Fruit fly (Drosophila melanogaster) whole organism, wandering third instar larva: Measurements from ENCODE around the gene CG14109.
A peak's percentile ranks its signal among the peaks of the same experiment; 100 is the strongest.

Experiments used
- Abd-B ChIP-seq: fragments of >200 bp; optimal IDR thresholded peaks from 2 replicates; lab custom pipeline; 2017; ENCODE audit warnings: missing biosample characterization, missing genetic modification characterization
- CG32264 ChIP-seq: fragments of 200-800 bp; sonication (Bioruptor generic); optimal IDR thresholded peaks from 2 replicates; lab custom pipeline; 2016; ENCODE audit warnings: missing biosample characterization, missing genetic modification characterization
- CG9705 ChIP-seq: fragments of 200-800 bp; sonication (Bioruptor generic); optimal IDR thresholded peaks from 2 replicates; lab custom pipeline; 2018; ENCODE audit warnings: missing biosample characterization, mild to moderate bottlenecking, missing genetic modification characterization
- CrebA ChIP-seq: fragments of 200-800 bp; sonication (Bioruptor generic); optimal IDR thresholded peaks from 2 replicates; lab custom pipeline; 2016; ENCODE audit warnings: missing biosample characterization, mild to moderate bottlenecking, missing genetic modification characterization, borderline replicate concordance
- Dfd ChIP-seq: fragments of >200 bp; optimal IDR thresholded peaks from 2 replicates; lab custom pipeline; 2017; ENCODE audit warnings: missing biosample characterization, missing genetic modification characterization
- Dif ChIP-seq: fragments of 200-275, 200-300 bp; sonication (Bioruptor generic); optimal IDR thresholded peaks from 2 replicates; lab custom pipeline; 2018; ENCODE audit warnings: missing biosample characterization, missing genetic modification characterization; ENCODE audit not compliant: partially characterized antibody
- GATAd ChIP-seq: sonication (Bioruptor generic); optimal IDR thresholded peaks from 2 replicates; lab custom pipeline; 2016; ENCODE audit warnings: missing biosample characterization, missing genetic modification characterization
- HLH106 ChIP-seq: fragments of 200-800 bp; optimal IDR thresholded peaks from 3 replicates; lab custom pipeline; 2019; ENCODE audit warnings: missing biosample characterization, mild to moderate bottlenecking, missing genetic modification characterization, moderate library complexity
- Hnf4 ChIP-seq: fragments of 200-800 bp; sonication (Bioruptor generic); optimal IDR thresholded peaks from 2 replicates; lab custom pipeline; 2016; ENCODE audit warnings: missing biosample characterization, mild to moderate bottlenecking, missing genetic modification characterization
- Hr78 ChIP-seq: fragments of >200 bp; optimal IDR thresholded peaks from 2 replicates; lab custom pipeline; 2017; ENCODE audit warnings: missing biosample characterization, missing genetic modification characterization
- Hr83 ChIP-seq: fragments of 200-300 bp; sonication (Bioruptor generic); optimal IDR thresholded peaks from 2 replicates; lab custom pipeline; 2016; ENCODE audit warnings: missing biosample characterization, mild to moderate bottlenecking, missing genetic modification characterization, moderate library complexity; ENCODE audit not compliant: poor library complexity, severe bottlenecking
- Jra ChIP-seq: sonication (Bioruptor generic); optimal IDR thresholded peaks from 2 replicates; lab custom pipeline; 2016; ENCODE audit warnings: missing biosample characterization, missing genetic modification characterization
- Mio ChIP-seq: sonication (Bioruptor generic); optimal IDR thresholded peaks from 2 replicates; lab custom pipeline; 2016; ENCODE audit warnings: missing biosample characterization, missing genetic modification characterization
- Myc ChIP-seq: fragments of >200 bp; optimal IDR thresholded peaks from 2 replicates; lab custom pipeline; 2017
- N ChIP-seq: fragments of >200 bp; optimal IDR thresholded peaks from 2 replicates; lab custom pipeline; 2018; ENCODE audit warnings: missing biosample characterization, missing external identifiers, missing genetic modification characterization
- OdsH ChIP-seq: fragments of 200-800 bp; sonication (Bioruptor generic); optimal IDR thresholded peaks from 2 replicates; lab custom pipeline; 2016; ENCODE audit warnings: missing biosample characterization, mild to moderate bottlenecking, missing genetic modification characterization
- Rel ChIP-seq, 2 experiments: fragments of 200-800 bp; sonication (Bioruptor generic) in 1 of 2; optimal IDR thresholded peaks; 2 replicates in 1 of 2; 3 replicates in 1 of 2; lab custom pipeline; 2016 to 2019; ENCODE audit warnings: mild to moderate bottlenecking in 2 of 2, missing biosample characterization in 2 of 2, missing genetic modification characterization in 2 of 2, moderate library complexity in 1 of 2
- Sp1 ChIP-seq: fragments of 200-800 bp; sonication (Bioruptor generic); optimal IDR thresholded peaks from 3 replicates; lab custom pipeline; 2019; ENCODE audit warnings: missing biosample characterization, mild to moderate bottlenecking, missing genetic modification characterization, moderate library complexity
- Vsx2 ChIP-seq: fragments of 200-300, 225-300 bp; sonication (Bioruptor generic); optimal IDR thresholded peaks from 2 replicates; lab custom pipeline; 2018; ENCODE audit warnings: missing biosample characterization, missing genetic modification characterization; ENCODE audit not compliant: partially characterized antibody
- br ChIP-seq: fragments of 200-800 bp; sonication (Bioruptor generic); optimal IDR thresholded peaks from 2 replicates; lab custom pipeline; 2016; ENCODE audit warnings: missing biosample characterization, missing genetic modification characterization
- brk ChIP-seq: fragments of 200-800 bp; sonication (Bioruptor generic); optimal IDR thresholded peaks from 2 replicates; lab custom pipeline; 2016; ENCODE audit warnings: missing biosample characterization, mild to moderate bottlenecking, missing genetic modification characterization
- dl ChIP-seq, 2 experiments: fragments of 175-275, 200-275 bp in 1 of 2; fragments of 200-275 bp in 1 of 2; sonication (Bioruptor generic); optimal IDR thresholded peaks; lab custom pipeline; 2018; ENCODE audit warnings: mild to moderate bottlenecking in 2 of 2, missing biosample characterization in 2 of 2, missing genetic modification characterization in 2 of 2, moderate library complexity in 2 of 2; ENCODE audit not compliant: partially characterized antibody in 2 of 2, insufficient read depth in 1 of 2
- dmrt93B ChIP-seq: fragments of 200-800 bp; sonication (Bioruptor generic); optimal IDR thresholded peaks from 2 replicates; lab custom pipeline; 2018; ENCODE audit warnings: missing biosample characterization, mild to moderate bottlenecking, missing genetic modification characterization
- dsf ChIP-seq: sonication (Bioruptor generic); optimal IDR thresholded peaks from 2 replicates; lab custom pipeline; 2016; ENCODE audit warnings: missing biosample characterization, missing genetic modification characterization, borderline replicate concordance
- ey ChIP-seq: fragments of 200-800 bp; sonication (Bioruptor generic); optimal IDR thresholded peaks from 2 replicates; lab custom pipeline; 2016; ENCODE audit warnings: missing biosample characterization, missing genetic modification characterization
- foxo ChIP-seq, 2 experiments: fragments of 200-800 bp; sonication (Bioruptor generic); optimal IDR thresholded peaks; 2 replicates in 1 of 2; 3 replicates in 1 of 2; lab custom pipeline; 2016 to 2017; ENCODE audit warnings: missing biosample characterization in 2 of 2, missing genetic modification characterization in 2 of 2
- fru ChIP-seq: fragments of 200-800 bp; sonication (Bioruptor generic); optimal IDR thresholded peaks from 3 replicates; lab custom pipeline; 2016; ENCODE audit warnings: missing biosample characterization, mild to moderate bottlenecking, missing genetic modification characterization
- h ChIP-seq: fragments of 200-800 bp; sonication (Bioruptor generic); optimal IDR thresholded peaks from 3 replicates; lab custom pipeline; 2016; ENCODE audit warnings: missing biosample characterization, mild to moderate bottlenecking, missing genetic modification characterization
- jim ChIP-seq: fragments of 175-275, 200-325 bp; sonication (Bioruptor generic); optimal IDR thresholded peaks from 2 replicates; lab custom pipeline; 2016; ENCODE audit warnings: missing biosample characterization, mild to moderate bottlenecking, missing genetic modification characterization
- lola ChIP-seq: fragments of >200 bp; optimal IDR thresholded peaks from 2 replicates; lab custom pipeline; 2017; ENCODE audit warnings: missing biosample characterization, missing genetic modification characterization
- pan ChIP-seq: fragments of >200 bp; optimal IDR thresholded peaks from 2 replicates; lab custom pipeline; 2017
- psq ChIP-seq: fragments of 200-800 bp; sonication (Bioruptor generic); optimal IDR thresholded peaks from 3 replicates; lab custom pipeline; 2017; ENCODE audit warnings: missing biosample characterization, mild to moderate bottlenecking, missing genetic modification characterization, moderate library complexity
- rgr ChIP-seq: fragments of 200-800 bp; sonication (Bioruptor generic); optimal IDR thresholded peaks from 3 replicates; lab custom pipeline; 2016; ENCODE audit warnings: missing biosample characterization, mild to moderate bottlenecking, missing genetic modification characterization
- sage ChIP-seq: fragments of 200-800 bp; sonication (Bioruptor generic); optimal IDR thresholded peaks from 2 replicates; lab custom pipeline; 2016; ENCODE audit warnings: missing biosample characterization, mild to moderate bottlenecking, missing genetic modification characterization
- sv ChIP-seq: fragments of 200-800 bp; sonication (Bioruptor generic); optimal IDR thresholded peaks from 3 replicates; lab custom pipeline; 2016; ENCODE audit warnings: missing biosample characterization, missing genetic modification characterization
- tai ChIP-seq: sonication (Bioruptor generic); optimal IDR thresholded peaks from 2 replicates; lab custom pipeline; 2016; ENCODE audit warnings: missing biosample characterization, missing genetic modification characterization
- usp ChIP-seq: fragments of >200 bp; optimal IDR thresholded peaks from 2 replicates; lab custom pipeline; 2017; ENCODE audit warnings: missing biosample characterization, missing genetic modification characterization
- woc ChIP-seq: sonication (Bioruptor generic); optimal IDR thresholded peaks from 2 replicates; lab custom pipeline; 2016; ENCODE audit warnings: missing biosample characterization, mild to moderate bottlenecking, missing genetic modification characterization

CG14109 gene

dm6 chr3L:13486041-13486859 lies 45.5 kb downstream of the CG14109 start, which contains the start of the genes Abp1 and Tgi (continued):
- TF ChIP-seq psq (GFP tag; lab: Kevin White, UChicago) (no peak), Dif (GFP tag; lab: Kevin White, UChicago) (no peak), GATAd (GFP tag; lab: Kevin White, UChicago) (no peak)
- TF ChIP-seq, all 38 proteins: peak for 11

- TF ChIP-seq Sp1 (GFP tag; lab: Kevin White, UChicago) (no peak), CG32264 (GFP tag; lab: Kevin White, UChicago) (no peak), dmrt93B (GFP tag; lab: Kevin White, UChicago) (no peak), dl (GFP tag; optimal IDR thresholded peaks at IDR 0.05; lab: Kevin White, UChicago; ENCODE audit: insufficient read depth in 1 of 2, partially characterized antibody in 2 of 2) (no peak), dsf (GFP tag; lab: Kevin White, UChicago) (no peak), lola (GFP tag; lab: Kevin White, UChicago) (no peak), HLH106 (tag; lab: Kevin White, UChicago) (no peak), usp (GFP tag; lab: Kevin White, UChicago) (no peak), Hr78 (GFP tag; lab: Kevin White, UChicago) (no peak), Myc (lab: Kevin White, UChicago) (no peak), brk (GFP tag; lab: Kevin White, UChicago) (no peak)
- TF ChIP-seq, all 38 proteins: peak for 0
Measured at dm6 chr3L:13486860-13487404, 46.2 kb downstream of the CG14109 start.

- TF ChIP-seq N = no peak
- TF ChIP-seq Hr83 = no peak
- peak; percentile 39 for TF ChIP-seq ey
- TF ChIP-seq pan = no peak
- TF ChIP-seq CG9705 (GFP tag; lab: Kevin White, UChicago) = no peak
- peak; percentile 38 for TF ChIP-seq dmrt93B (GFP tag; lab: Kevin White, UChicago)
- TF ChIP-seq dsf (GFP tag; lab: Kevin White, UChicago) = no peak
- no peak for TF ChIP-seq jim (GFP tag; lab: Kevin White, UChicago)
- peak; percentile 48 for TF ChIP-seq br (GFP tag; lab: Kevin White, UChicago)
- TF ChIP-seq Dif (GFP tag; lab: Kevin White, UChicago) = peak; percentile 8
- TF ChIP-seq OdsH = peak; percentile 30
- peak; percentile 38 for TF ChIP-seq rgr (GFP tag; lab: Kevin White, UChicago)
- TF ChIP-seq Abd-B (GFP tag; lab: Kevin White, UChicago) = no peak
- TF ChIP-seq psq (GFP tag; lab: Kevin White, UChicago) = peak; percentile 3
- no peak for TF ChIP-seq Rel (GFP tag; optimal IDR thresholded peaks at IDR 0.05; lab: Kevin White, UChicago)
- peak; percentile 37 for TF ChIP-seq Rel (tag; optimal IDR thresholded peaks at IDR 0.05; lab: Kevin White, UChicago)
- no peak for TF ChIP-seq Vsx2 (GFP tag; lab: Kevin White, UChicago)
- peak; percentile 10 for TF ChIP-seq Mio (GFP tag; lab: Kevin White, UChicago)
- no peak for TF ChIP-seq CrebA
- TF ChIP-seq sage (GFP tag; lab: Kevin White, UChicago) = no peak
- peak; percentile 33 for TF ChIP-seq Sp1 (GFP tag; lab: Kevin White, UChicago)
- no peak for TF ChIP-seq brk (GFP tag; lab: Kevin White, UChicago)
- no peak for TF ChIP-seq Dfd (GFP tag; lab: Kevin White, UChicago)
- TF ChIP-seq foxo (GFP tag; optimal IDR thresholded peaks at IDR 0.05; lab: Kevin White, UChicago) = peak in 1 of 2 experiments; percentile 52
- TF ChIP-seq GATAd (GFP tag; lab: Kevin White, UChicago) = no peak
- peak; percentile 9 for TF ChIP-seq HLH106 (tag; lab: Kevin White, UChicago)
- no peak for TF ChIP-seq tai (GFP tag; lab: Kevin White, UChicago)
- TF ChIP-seq sv = no peak
- no peak for TF ChIP-seq usp (GFP tag; lab: Kevin White, UChicago)
- no peak for TF ChIP-seq dl (GFP tag; optimal IDR thresholded peaks at IDR 0.05; lab: Kevin White, UChicago; ENCODE audit: insufficient read depth in 1 of 2, partially characterized antibody in 2 of 2)
- TF ChIP-seq CG32264 (GFP tag; lab: Kevin White, UChicago) = no peak
- TF ChIP-seq Hr78 (GFP tag; lab: Kevin White, UChicago) = no peak
- TF ChIP-seq Myc (lab: Kevin White, UChicago) = no peak
- peak; percentile 35 for TF ChIP-seq fru (GFP tag; lab: Kevin White, UChicago)
- TF ChIP-seq lola (GFP tag; lab: Kevin White, UChicago) = no peak
- peak; percentile 71 for TF ChIP-seq woc
- TF ChIP-seq Jra = peak; percentile 34
- TF ChIP-seq Hnf4 (GFP tag; lab: Kevin White, UChicago) = no peak
- TF ChIP-seq h (GFP tag; lab: Kevin White, UChicago) = no peak
Measured at dm6 chr3L:13488129-13488876, 47.6 kb downstream of the CG14109 start.
